Fruit fly (Drosophila melanogaster) whole organism, prepupa: ENCODE results near the gene ScsbetaA.

Experiments used
- CG9139 ChIP-seq: fragments of 200-800 bp; sonication (Bioruptor generic); optimal IDR thresholded peaks from 3 replicates; lab custom pipeline; 2017; ENCODE audit warnings: missing biosample characterization, mild to moderate bottlenecking, missing genetic modification characterization
- Eip78C ChIP-seq: fragments of 200-800 bp; sonication (Bioruptor generic); peaks from one replicate; lab custom pipeline; 2016; ENCODE audit warnings: missing biosample characterization, missing genetic modification characterization
- Eip93F ChIP-seq: fragments of 200-800 bp; sonication (Bioruptor generic); optimal IDR thresholded peaks from 2 replicates; lab custom pipeline; 2016; ENCODE audit warnings: missing biosample characterization, mild to moderate bottlenecking, missing genetic modification characterization
- Gug ChIP-seq: fragments of 200-800 bp; sonication (Bioruptor generic); IDR thresholded peaks from 2 replicates; pipeline ENCODE4 v1.3.6; 2022; ENCODE audit warnings: missing biosample characterization, missing genetic modification characterization
- Hr39 ChIP-seq: fragments of 200-800 bp; sonication (Bioruptor generic); optimal IDR thresholded peaks from 2 replicates; lab custom pipeline; 2016; ENCODE audit warnings: missing biosample characterization, missing genetic modification characterization
- Lpt ChIP-seq: fragments of 200-800 bp; sonication (Bioruptor generic); optimal IDR thresholded peaks from 3 replicates; lab custom pipeline; 2016; ENCODE audit warnings: missing biosample characterization, missing genetic modification characterization
- OdsH ChIP-seq: fragments of 200-800 bp; sonication (Bioruptor generic); optimal IDR thresholded peaks from 3 replicates; lab custom pipeline; 2016; ENCODE audit warnings: missing biosample characterization, missing genetic modification characterization

dm6 chr3R:8929703-8930102, 8.8 kb upstream of the ScsbetaA start:
- no peak for TF ChIP-seq Hr39 (GFP tag; lab: Kevin White, UChicago)
- no peak for TF ChIP-seq Eip78C
- TF ChIP-seq OdsH (GFP tag; lab: Kevin White, UChicago) = no peak
- no peak for TF ChIP-seq CG9139 (GFP tag; lab: Kevin White, UChicago)
- TF ChIP-seq Gug (GFP tag; lab: Robert Waterston, UW) = no peak
- no peak for TF ChIP-seq Lpt (GFP tag; lab: Kevin White, UChicago)
- no peak for TF ChIP-seq Eip93F (GFP tag; lab: Kevin White, UChicago)
